Fruit fly (Drosophila melanogaster) whole organism, prepupa: ENCODE measurements around the gene CG10140.
A peak's percentile ranks its signal among the peaks of the same experiment; 100 is the strongest.

Experiments used
- CG10669 ChIP-seq: fragments of 200-800 bp; sonication (Bioruptor generic); optimal IDR thresholded peaks from 3 replicates; lab custom pipeline; 2018; ENCODE audit warnings: missing biosample characterization, mild to moderate bottlenecking, missing genetic modification characterization, moderate library complexity
- Eip93F ChIP-seq: fragments of 200-800 bp; sonication (Bioruptor generic); optimal IDR thresholded peaks from 2 replicates; lab custom pipeline; 2016; ENCODE audit warnings: missing biosample characterization, mild to moderate bottlenecking, missing genetic modification characterization
- Sox15 ChIP-seq: fragments of 200-800 bp; sonication (Bioruptor generic); optimal IDR thresholded peaks from 3 replicates; lab custom pipeline; 2016; ENCODE audit warnings: missing biosample characterization, missing genetic modification characterization
- fd59A ChIP-seq: fragments of 200-800 bp; sonication (Bioruptor generic); optimal IDR thresholded peaks from 2 replicates; lab custom pipeline; 2017; ENCODE audit warnings: missing biosample characterization, mild to moderate bottlenecking, missing genetic modification characterization, missing genetic modification reagents
- spab ChIP-seq: fragments of 200-800 bp; sonication (Bioruptor generic); optimal IDR thresholded peaks from 2 replicates; lab custom pipeline; 2017; ENCODE audit warnings: missing biosample characterization, mild to moderate bottlenecking, missing genetic modification characterization, missing genetic modification reagents
- vri ChIP-seq: fragments of 200-800 bp; sonication (Bioruptor generic); optimal IDR thresholded peaks from 3 replicates; lab custom pipeline; 2016; ENCODE audit warnings: missing biosample characterization, mild to moderate bottlenecking, missing genetic modification characterization

DNA sequence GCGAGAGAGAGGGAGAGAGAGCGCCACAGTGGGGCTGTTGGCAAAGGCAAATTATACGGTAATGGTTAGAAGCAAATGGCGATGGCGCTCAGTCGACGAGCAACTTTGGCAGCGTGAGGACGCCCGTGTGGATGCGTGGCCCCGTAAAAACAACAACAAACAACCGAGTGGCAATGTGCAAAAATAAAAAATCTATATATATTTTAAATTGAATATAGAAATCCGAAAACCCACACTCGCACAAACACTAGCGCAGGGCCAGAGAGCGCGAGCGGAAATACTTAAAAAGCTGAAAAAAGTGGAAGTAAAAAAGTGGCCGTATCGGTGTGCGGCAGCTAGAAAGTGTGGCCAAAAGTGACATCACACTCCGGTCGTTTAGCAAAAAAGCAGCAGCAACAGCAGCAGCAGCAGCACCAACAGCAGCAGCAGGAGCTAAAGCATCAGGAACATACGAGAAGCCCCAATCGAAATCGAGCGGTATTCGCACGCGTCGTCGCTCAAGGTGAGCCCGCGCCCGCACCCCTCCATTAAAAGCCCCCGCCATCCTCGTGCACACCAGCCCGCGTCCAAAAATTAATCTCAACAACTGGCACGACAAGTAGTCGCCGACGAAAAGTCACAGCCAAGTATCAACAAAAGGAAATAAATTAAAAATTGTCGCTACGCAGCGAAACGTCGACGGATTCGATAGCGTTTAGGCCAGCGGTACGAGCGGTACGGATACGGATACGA lies 37.3 kb upstream of the CG10140 start, which contains the start of gene stv:
- no peak for TF ChIP-seq CG10669 (GFP tag; lab: Kevin White, UChicago)
- TF ChIP-seq Eip93F (GFP tag; lab: Kevin White, UChicago), result no peak
- no peak for TF ChIP-seq spab (GFP tag; lab: Kevin White, UChicago)
- no peak for TF ChIP-seq fd59A (GFP tag; lab: Kevin White, UChicago)
- TF ChIP-seq vri (GFP tag; lab: Kevin White, UChicago), result peak; percentile 47
- no peak for TF ChIP-seq Sox15 (GFP tag; lab: Kevin White, UChicago)
